Worm (Caenorhabditis elegans) whole organism, L1 larva: ENCODE measurements around the gene F09F9.2.

Experiments used
- C34B4.2 ChIP-seq: sonication (generic microtip); optimal IDR thresholded peaks from 2 replicates; lab custom pipeline; 2017; ENCODE audit warnings: mild to moderate bottlenecking, missing genetic modification characterization, missing compliant biosample characterization
- F16B12.6 ChIP-seq: fragments of 150-350 bp; optimal IDR thresholded peaks from 2 replicates; lab custom pipeline; 2014; ENCODE audit warnings: missing biosample characterization, missing genetic modification characterization
- Y116A8C.19 ChIP-seq: sonication (generic microtip); optimal IDR thresholded peaks from 2 replicates; lab custom pipeline; 2016; ENCODE audit warnings: missing compliant biosample characterization, missing genetic modification characterization, borderline replicate concordance
- aha-1 ChIP-seq: fragments of 150-350 bp; optimal IDR thresholded peaks from 2 replicates; lab custom pipeline; 2014; ENCODE audit warnings: missing biosample characterization, missing genetic modification characterization
- alr-1 ChIP-seq: fragments of 200-800 bp; sonication (Bioruptor generic); optimal IDR thresholded peaks from 2 replicates; lab custom pipeline; 2018; ENCODE audit warnings: borderline replicate concordance, mild to moderate bottlenecking, missing genetic modification characterization, missing compliant biosample characterization
- ama-1 ChIP-seq: fragments of 150-350 bp; optimal IDR thresholded peaks from 2 replicates; lab custom pipeline; 2014
- blmp-1 ChIP-seq: fragments of 150-350 bp; optimal IDR thresholded peaks from 2 replicates; lab custom pipeline; 2014; ENCODE audit warnings: missing biosample characterization, missing genetic modification characterization
- ceh-8 ChIP-seq: fragments of 200-800 bp; sonication (Bioruptor generic); optimal IDR thresholded peaks from 2 replicates; lab custom pipeline; 2018; ENCODE audit warnings: mild to moderate bottlenecking, missing genetic modification characterization, moderate library complexity, missing compliant biosample characterization
- ceh-90 ChIP-seq: sonication (generic microtip); optimal IDR thresholded peaks from 2 replicates; lab custom pipeline; 2016; ENCODE audit warnings: missing genetic modification characterization, missing compliant biosample characterization
- ces-1 ChIP-seq: fragments of 150-350 bp; optimal IDR thresholded peaks from 2 replicates; lab custom pipeline; 2014; ENCODE audit warnings: missing biosample characterization, missing genetic modification reagents, missing genetic modification characterization
- dsc-1 ChIP-seq: sonication (generic microtip); optimal IDR thresholded peaks from 2 replicates; lab custom pipeline; 2016; ENCODE audit warnings: mild to moderate bottlenecking, missing genetic modification characterization, missing compliant biosample characterization
- efl-1 ChIP-seq, 4 experiments: fragments of 150-350 bp; optimal IDR thresholded peaks in 3 of 4; peaks in 1 of 4; 1 replicate in 1 of 4; 2 replicates in 3 of 4; lab custom pipeline; 2014; ENCODE audit warnings: missing biosample characterization in 2 of 4, missing genetic modification characterization in 2 of 4, missing genetic modification reagents in 2 of 4
- egl-13 ChIP-seq: sonication (generic microtip); optimal IDR thresholded peaks from 2 replicates; lab custom pipeline; 2016; ENCODE audit warnings: missing genotype, missing genetic modification reagents, missing genetic modification characterization, missing compliant biosample characterization
- elt-2 ChIP-seq: sonication (generic microtip); optimal IDR thresholded peaks from 2 replicates; lab custom pipeline; 2016; ENCODE audit warnings: missing genetic modification characterization, mild to moderate bottlenecking, inconsistent platforms, missing compliant biosample characterization, missing genetic modification reagents
- elt-3 ChIP-seq, 6 experiments: fragments of 150-350 bp in 1 of 6; sonication (generic microtip); optimal IDR thresholded peaks; 2 replicates each; lab custom pipeline; 2017 to 2018; ENCODE audit warnings: missing biosample characterization in 6 of 6, missing genetic modification characterization in 6 of 6, inconsistent platforms in 1 of 6
- ets-5 ChIP-seq: fragments of 200-800 bp; sonication (Bioruptor generic); IDR thresholded peaks from 2 replicates; pipeline ENCODE4 v1.3.6; 2022; ENCODE audit warnings: missing genetic modification characterization, missing compliant biosample characterization
- fkh-8 ChIP-seq: sonication (generic microtip); optimal IDR thresholded peaks from 2 replicates; lab custom pipeline; 2016; ENCODE audit warnings: mild to moderate bottlenecking, missing genetic modification characterization, missing compliant biosample characterization
- isw-1 ChIP-seq: fragments of 200-800 bp; sonication (Bioruptor generic); IDR thresholded peaks from 2 replicates; pipeline ENCODE4 v1.3.6; 2022; ENCODE audit warnings: missing genetic modification characterization, missing compliant biosample characterization
- lin-14 ChIP-seq: fragments of 200-800 bp; sonication (Bioruptor generic); optimal IDR thresholded peaks from 2 replicates; lab custom pipeline; 2018; ENCODE audit warnings: mild to moderate bottlenecking, missing genetic modification characterization, moderate library complexity, missing compliant biosample characterization
- lin-15B ChIP-seq: fragments of 150-350 bp; sonication (generic microtip); optimal IDR thresholded peaks from 3 replicates; lab custom pipeline; 2014; ENCODE audit warnings: missing biosample characterization, missing genetic modification characterization
- lin-35 ChIP-seq, 2 experiments: fragments of 150-350 bp; optimal IDR thresholded peaks; 2 replicates each; lab custom pipeline; 2014; ENCODE audit warnings: missing biosample characterization in 2 of 2, missing genetic modification characterization in 2 of 2, missing genetic modification reagents in 2 of 2
- mdl-1 ChIP-seq, 2 experiments: fragments of 150-350 bp; optimal IDR thresholded peaks; 2 replicates each; lab custom pipeline; 2014 to 2017; ENCODE audit warnings: missing biosample characterization in 2 of 2, missing genetic modification characterization in 2 of 2, inconsistent platforms in 1 of 2
- mep-1 ChIP-seq: fragments of 150-350 bp; optimal IDR thresholded peaks from 2 replicates; lab custom pipeline; 2014; ENCODE audit warnings: missing biosample characterization, missing genetic modification characterization
- nhr-11 ChIP-seq: fragments of 150-350 bp; optimal IDR thresholded peaks from 2 replicates; lab custom pipeline; 2014; ENCODE audit warnings: missing biosample characterization, missing genetic modification characterization
- nhr-12 ChIP-seq: sonication (generic microtip); optimal IDR thresholded peaks from 2 replicates; lab custom pipeline; 2017; ENCODE audit warnings: missing biosample characterization, missing genetic modification characterization
- nhr-20 ChIP-seq: sonication (generic microtip); optimal IDR thresholded peaks from 2 replicates; lab custom pipeline; 2016; ENCODE audit warnings: mild to moderate bottlenecking, missing genetic modification characterization, missing compliant biosample characterization
- nhr-71 ChIP-seq: sonication (generic microtip); optimal IDR thresholded peaks from 2 replicates; lab custom pipeline; 2016; ENCODE audit warnings: mild to moderate bottlenecking, missing genetic modification characterization, moderate library complexity, missing compliant biosample characterization
- nhr-85 ChIP-seq: sonication (generic microtip); peaks from one replicate; lab custom pipeline; 2016; ENCODE audit warnings: missing genetic modification characterization, inconsistent platforms, missing compliant biosample characterization
- nhr-90 ChIP-seq: sonication (generic microtip); optimal IDR thresholded peaks from 2 replicates; lab custom pipeline; 2016; ENCODE audit warnings: mild to moderate bottlenecking, missing genetic modification characterization, missing compliant biosample characterization; ENCODE audit not compliant: poor library complexity
- pax-3 ChIP-seq: fragments of 200-800 bp; sonication (Bioruptor generic); optimal IDR thresholded peaks from 2 replicates; lab custom pipeline; 2018; ENCODE audit warnings: mild to moderate bottlenecking, missing genetic modification characterization, moderate library complexity, missing compliant biosample characterization
- rnt-1 ChIP-seq: sonication (generic microtip); optimal IDR thresholded peaks from 2 replicates; lab custom pipeline; 2016; ENCODE audit warnings: mild to moderate bottlenecking, missing genetic modification characterization, moderate library complexity, missing compliant biosample characterization
- skn-1 ChIP-seq: fragments of 150-350 bp; optimal IDR thresholded peaks from 2 replicates; lab custom pipeline; 2014; ENCODE audit warnings: missing biosample characterization, missing genetic modification characterization
- snu-23 ChIP-seq: sonication (generic microtip); optimal IDR thresholded peaks from 2 replicates; lab custom pipeline; 2016; ENCODE audit warnings: missing genetic modification characterization, missing compliant biosample characterization
- sup-37 ChIP-seq: fragments of 200-800 bp; sonication (Bioruptor generic); optimal IDR thresholded peaks from 2 replicates; lab custom pipeline; 2018; ENCODE audit warnings: mild to moderate bottlenecking, missing genetic modification characterization, missing compliant biosample characterization
- unc-86 ChIP-seq: sonication (generic microtip); optimal IDR thresholded peaks from 2 replicates; lab custom pipeline; 2016; ENCODE audit warnings: missing genetic modification characterization, missing compliant biosample characterization
- unc-98 ChIP-seq: fragments of 200-800 bp; sonication (Bioruptor generic); IDR thresholded peaks from 2 replicates; pipeline ENCODE4 v1.3.6; 2022; ENCODE audit warnings: missing genetic modification characterization, missing compliant biosample characterization
- zip-4 ChIP-seq: fragments of 200-800 bp; sonication (Bioruptor generic); optimal IDR thresholded peaks from 2 replicates; lab custom pipeline; 2018; ENCODE audit warnings: mild to moderate bottlenecking, missing genetic modification characterization, moderate library complexity, missing compliant biosample characterization
- ztf-11 ChIP-seq, 2 experiments: sonication (generic microtip); optimal IDR thresholded peaks; 2 replicates each; lab custom pipeline; 2016 to 2017; ENCODE audit warnings: missing genetic modification characterization in 2 of 2, missing biosample characterization in 1 of 2, missing compliant biosample characterization in 1 of 2
- ztf-4 ChIP-seq: fragments of 150-350 bp; optimal IDR thresholded peaks from 2 replicates; lab custom pipeline; 2014; ENCODE audit warnings: missing biosample characterization, missing genetic modification characterization

F09F9.2 gene

DNA sequence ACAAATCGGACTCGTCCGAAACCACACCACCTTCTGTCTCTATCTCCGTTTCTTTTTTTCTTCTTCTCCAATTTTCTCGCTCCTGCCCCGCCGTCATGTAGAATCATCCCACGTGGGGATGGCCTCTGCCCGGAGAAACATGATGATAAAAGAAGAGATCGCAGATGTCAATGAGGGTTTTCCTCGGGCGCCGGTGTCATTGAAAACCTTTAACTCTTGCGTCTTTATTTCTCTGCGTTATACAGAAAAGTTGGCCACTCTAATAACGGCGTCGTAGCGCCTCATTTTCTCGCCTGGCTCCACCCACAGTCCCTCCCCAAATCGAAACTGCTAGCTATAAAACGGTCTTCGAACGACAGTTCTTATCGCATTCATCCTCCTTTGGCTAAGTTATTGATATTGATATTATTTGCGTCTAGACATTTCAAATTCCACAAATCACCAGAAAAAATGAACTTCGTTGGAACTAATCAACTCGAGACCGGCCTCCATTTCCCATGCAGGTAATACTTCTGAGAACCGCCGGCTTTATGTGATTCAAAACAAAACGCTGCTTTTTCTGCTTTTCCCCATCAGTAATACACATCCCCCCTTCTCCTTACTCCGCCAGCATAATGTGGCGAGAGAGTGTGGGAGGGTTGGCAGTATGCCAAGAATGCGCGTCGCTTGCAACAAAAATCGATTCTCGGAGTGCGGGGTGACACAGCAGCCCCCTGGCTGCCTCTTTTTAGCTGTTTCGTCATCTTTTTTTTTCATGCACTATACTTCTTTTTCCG is 34.0 kb upstream of the F09F9.2 start (continued):
- TF ChIP-seq egl-13 (tag; lab: Kevin White, UChicago), result peak; percentile 52

DNA sequence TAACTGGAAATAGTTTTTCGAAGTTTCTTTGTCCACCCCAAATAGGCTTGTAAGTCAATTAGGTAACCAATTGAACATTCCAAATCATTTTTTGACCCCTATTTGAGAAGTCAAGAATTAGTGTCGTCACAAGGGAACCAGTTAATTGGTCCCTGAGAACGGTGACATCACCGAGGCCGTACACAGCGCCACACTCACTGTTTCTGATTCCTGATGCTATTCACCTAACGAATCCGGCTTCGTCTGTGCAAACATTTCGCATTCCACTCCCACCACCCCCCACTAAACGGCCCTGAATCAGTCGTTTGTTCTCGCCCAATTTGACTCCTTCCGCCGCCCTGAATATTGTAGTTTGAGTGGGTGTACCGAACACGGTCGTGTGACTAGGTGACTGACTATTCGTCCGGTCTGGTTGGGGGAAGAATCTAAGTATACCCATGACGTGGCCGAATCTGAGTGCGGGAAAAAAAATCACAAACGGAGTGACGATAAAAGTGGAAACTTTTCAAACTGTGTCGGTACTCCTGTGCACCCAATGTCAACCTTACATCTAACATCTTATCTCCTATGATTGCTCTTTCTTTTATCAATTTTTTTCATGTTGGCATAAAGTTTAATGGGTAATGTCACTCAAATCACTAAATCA is 33.0 kb upstream of the F09F9.2 start:
- TF ChIP-seq skn-1 (tag; lab: Kevin White, UChicago) (peak; percentile 53), nhr-71 (tag; lab: Kevin White, UChicago) (peak; percentile 28), nhr-90 (tag; lab: Kevin White, UChicago) (peak; percentile 16), lin-15B (tag; lab: Kevin White, UChicago) (no peak), snu-23 (GFP tag; lab: Kevin White, UChicago) (peak; percentile 2), rnt-1 (tag; lab: Kevin White, UChicago) (peak; percentile 34), elt-3 (tag; optimal IDR thresholded peaks at IDR 0.05; lab: Kevin White, UChicago) (peak in 2 of 6 experiments; percentile 6 to 22), mep-1 (tag; lab: Kevin White, UChicago) (peak; percentile 4), nhr-85 (tag; lab: Kevin White, UChicago) (peak; percentile 76), lin-14 (GFP tag; lab: Kevin White, UChicago) (peak; percentile 57), nhr-11 (tag; lab: Kevin White, UChicago) (no peak), lin-35 (GFP tag; optimal IDR thresholded peaks at IDR 0.05; lab: Kevin White, UChicago) (peak in 1 of 2 experiments; percentile 60), efl-1 (optimal IDR thresholded peaks at IDR 0.05; lab: Kevin White, UChicago) (no peak), efl-1 (GFP tag; optimal IDR thresholded peaks at IDR 0.05 in 1 of 2; lab: Kevin White, UChicago) (peak in 1 of 2 experiments; percentile 92), nhr-20 (tag; lab: Kevin White, UChicago) (peak; percentile 33), elt-2 (tag; lab: Kevin White, UChicago) (peak; percentile 59), ztf-11 (tag; optimal IDR thresholded peaks at IDR 0.05; lab: Kevin White, UChicago) (no peak), blmp-1 (tag; lab: Kevin White, UChicago) (no peak), mdl-1 (tag; optimal IDR thresholded peaks at IDR 0.05; lab: Kevin White, UChicago) (peak in 1 of 2 experiments; percentile 31), unc-98 (GFP tag; lab: Robert Waterston, UW) (0 out of 2 replicates have a peak, but pooled peaks have one; percentile 12)

- TF ChIP-seq unc-86 (tag; lab: Kevin White, UChicago) (peak; percentile 19), mep-1 (tag; lab: Kevin White, UChicago) (peak; percentile 50), ets-5 (GFP tag; lab: Robert Waterston, UW) (no peak), pax-3 (tag; lab: Kevin White, UChicago) (peak; percentile 3), nhr-11 (tag; lab: Kevin White, UChicago) (no peak), ztf-11 (tag; optimal IDR thresholded peaks at IDR 0.05; lab: Kevin White, UChicago) (no peak), F16B12.6 (tag; lab: Kevin White, UChicago) (no peak), lin-35 (GFP tag; optimal IDR thresholded peaks at IDR 0.05; lab: Kevin White, UChicago) (peak in 1 of 2 experiments; percentile 4), unc-98 (GFP tag; lab: Robert Waterston, UW) (no peak), alr-1 (tag; lab: Kevin White, UChicago) (no peak), blmp-1 (tag; lab: Kevin White, UChicago) (peak; percentile 33), zip-4 (GFP tag; lab: Kevin White, UChicago) (no peak), Y116A8C.19 (tag; lab: Kevin White, UChicago) (no peak), dsc-1 (tag; lab: Kevin White, UChicago) (no peak), C34B4.2 (tag; lab: Kevin White, UChicago) (no peak), ceh-8 (GFP tag; lab: Kevin White, UChicago) (no peak), ama-1 (no peak), ces-1 (no peak), fkh-8 (peak; percentile 43), snu-23 (GFP tag; lab: Kevin White, UChicago) (no peak), ztf-4 (tag; lab: Kevin White, UChicago) (peak; percentile 51), elt-3 (tag; optimal IDR thresholded peaks at IDR 0.05; lab: Kevin White, UChicago) (no peak), aha-1 (tag; lab: Kevin White, UChicago) (no peak), isw-1 (GFP tag; lab: Robert Waterston, UW) (no peak), efl-1 (optimal IDR thresholded peaks at IDR 0.05; lab: Kevin White, UChicago) (no peak), efl-1 (GFP tag; optimal IDR thresholded peaks at IDR 0.05 in 1 of 2; lab: Kevin White, UChicago) (peak in 1 of 2 experiments; percentile 50), sup-37 (GFP tag; lab: Kevin White, UChicago) (no peak), ceh-90 (tag; lab: Kevin White, UChicago) (no peak), nhr-12 (no peak), elt-2 (tag; lab: Kevin White, UChicago) (no peak)
These were observed 32.2 kb upstream of the F09F9.2 start for ce11 chrX:4143260-4144018.
